Worm (Caenorhabditis elegans) whole organism, late embryonic: ENCODE data around the gene C16C10.8.

Experiments
- C08G9.2 ChIP-seq: sonication (generic microtip); optimal IDR thresholded peaks from 2 replicates; lab custom pipeline; 2016; ENCODE audit warnings: mild to moderate bottlenecking, missing genetic modification characterization, moderate library complexity, missing compliant biosample characterization
- K09A11.1 ChIP-seq: sonication (generic microtip); optimal IDR thresholded peaks from 2 replicates; lab custom pipeline; 2017; ENCODE audit warnings: antibody characterized with exemption, mild to moderate bottlenecking, missing genetic modification characterization, missing compliant biosample characterization; ENCODE audit not compliant: insufficient read depth
- T23F11.4 ChIP-seq: fragments of 200-800 bp; sonication (Bioruptor generic); optimal IDR thresholded peaks from 2 replicates; lab custom pipeline; 2018; ENCODE audit warnings: mild to moderate bottlenecking, missing genetic modification characterization, missing compliant biosample characterization
- ama-1 ChIP-seq: fragments of 150-350 bp; optimal IDR thresholded peaks from 2 replicates; lab custom pipeline; 2014
- ceh-14 ChIP-seq: sonication (generic microtip); optimal IDR thresholded peaks from 2 replicates; lab custom pipeline; 2016; ENCODE audit warnings: missing genotype, missing genetic modification characterization, missing compliant biosample characterization
- ceh-2 ChIP-seq: sonication (generic microtip); optimal IDR thresholded peaks from 2 replicates; lab custom pipeline; 2016; ENCODE audit warnings: missing genotype, missing genetic modification characterization, missing compliant biosample characterization
- ceh-31 ChIP-seq: sonication (generic microtip); optimal IDR thresholded peaks from 2 replicates; lab custom pipeline; 2016; ENCODE audit warnings: missing genetic modification characterization, missing compliant biosample characterization
- ceh-34 ChIP-seq: sonication (generic microtip); optimal IDR thresholded peaks from 2 replicates; lab custom pipeline; 2016; ENCODE audit warnings: mild to moderate bottlenecking, missing genetic modification characterization, missing compliant biosample characterization
- ceh-45 ChIP-seq: fragments of 200-800 bp; sonication (Bioruptor generic); IDR thresholded peaks from 2 replicates; pipeline ENCODE4 v1.3.6; 2022; ENCODE audit warnings: missing genetic modification reagents, missing genetic modification characterization, missing compliant biosample characterization
- ceh-48 ChIP-seq: sonication (generic microtip); optimal IDR thresholded peaks from 2 replicates; lab custom pipeline; 2016; ENCODE audit warnings: missing genetic modification characterization, inconsistent platforms, missing compliant biosample characterization
- ceh-9 ChIP-seq: sonication (generic microtip); optimal IDR thresholded peaks from 2 replicates; lab custom pipeline; 2016; ENCODE audit warnings: mild to moderate bottlenecking, missing genetic modification characterization, inconsistent platforms, missing compliant biosample characterization
- che-1 ChIP-seq: sonication (generic microtip); optimal IDR thresholded peaks from 2 replicates; lab custom pipeline; 2016; ENCODE audit warnings: mild to moderate bottlenecking, missing genetic modification characterization, missing compliant biosample characterization
- elt-2 ChIP-seq: sonication (generic microtip); optimal IDR thresholded peaks from 2 replicates; lab custom pipeline; 2016; ENCODE audit warnings: missing genetic modification reagents, missing genetic modification characterization, missing compliant biosample characterization
- elt-4 ChIP-seq: sonication (generic microtip); optimal IDR thresholded peaks from 2 replicates; lab custom pipeline; 2016; ENCODE audit warnings: missing genetic modification characterization, missing compliant biosample characterization
- ets-4 ChIP-seq: sonication (generic microtip); optimal IDR thresholded peaks from 2 replicates; lab custom pipeline; 2016; ENCODE audit warnings: missing genetic modification characterization, missing compliant biosample characterization
- fax-1 ChIP-seq: sonication (generic microtip); optimal IDR thresholded peaks from 2 replicates; lab custom pipeline; 2016; ENCODE audit warnings: missing genotype, missing genetic modification characterization, missing compliant biosample characterization
- gmeb-2 ChIP-seq: sonication (generic microtip); optimal IDR thresholded peaks from 2 replicates; lab custom pipeline; 2016; ENCODE audit warnings: missing genetic modification characterization, inconsistent platforms, missing compliant biosample characterization
- hlh-13 ChIP-seq: fragments of 200-800 bp; sonication (Bioruptor generic); optimal IDR thresholded peaks from 2 replicates; lab custom pipeline; 2018; ENCODE audit warnings: mild to moderate bottlenecking, missing genetic modification characterization, missing compliant biosample characterization
- nfya-1 ChIP-seq: sonication (generic microtip); optimal IDR thresholded peaks from 2 replicates; lab custom pipeline; 2017; ENCODE audit warnings: missing genetic modification characterization, mild to moderate bottlenecking, missing compliant biosample characterization, antibody characterized with exemption, moderate library complexity
- npax-4 ChIP-seq: sonication (generic microtip); optimal IDR thresholded peaks from 2 replicates; lab custom pipeline; 2016; ENCODE audit warnings: missing genetic modification characterization, missing compliant biosample characterization
- odd-2 ChIP-seq: sonication (generic microtip); optimal IDR thresholded peaks from 2 replicates; lab custom pipeline; 2017; ENCODE audit warnings: antibody characterized with exemption, mild to moderate bottlenecking, missing genetic modification characterization, missing compliant biosample characterization
- pat-9 ChIP-seq: fragments of 200-800 bp; sonication (Bioruptor generic); optimal IDR thresholded peaks from 2 replicates; lab custom pipeline; 2018; ENCODE audit warnings: mild to moderate bottlenecking, missing genetic modification characterization, moderate library complexity, missing compliant biosample characterization
- pax-1 ChIP-seq: fragments of 150-350 bp; optimal IDR thresholded peaks from 2 replicates; lab custom pipeline; 2014; ENCODE audit warnings: missing biosample characterization, missing genetic modification characterization
- pha-2 ChIP-seq: sonication (generic microtip); optimal IDR thresholded peaks from 2 replicates; lab custom pipeline; 2017; ENCODE audit warnings: mild to moderate bottlenecking, missing genetic modification characterization, missing compliant biosample characterization
- pha-4 ChIP-seq: fragments of 150-350 bp; optimal IDR thresholded peaks from 2 replicates; lab custom pipeline; 2018; ENCODE audit warnings: missing biosample characterization, missing genetic modification reagents, missing genetic modification characterization
- pros-1 ChIP-seq: fragments of 150-350 bp; optimal IDR thresholded peaks from 2 replicates; lab custom pipeline; 2014; ENCODE audit warnings: missing biosample characterization, missing genetic modification reagents, missing genetic modification characterization
- ref-2 ChIP-seq: sonication (generic microtip); optimal IDR thresholded peaks from 2 replicates; lab custom pipeline; 2016; ENCODE audit warnings: missing genetic modification characterization, missing compliant biosample characterization
- tbx-2 ChIP-seq: sonication (generic microtip); optimal IDR thresholded peaks from 2 replicates; lab custom pipeline; 2016; ENCODE audit warnings: missing genetic modification characterization, missing compliant biosample characterization
- tbx-7 ChIP-seq: sonication (generic microtip); optimal IDR thresholded peaks from 2 replicates; lab custom pipeline; 2016; ENCODE audit warnings: missing genotype, missing genetic modification characterization, missing compliant biosample characterization
- ttx-3 ChIP-seq: sonication (generic microtip); optimal IDR thresholded peaks from 2 replicates; lab custom pipeline; 2016; ENCODE audit warnings: missing genetic modification reagents, missing genetic modification characterization, missing compliant biosample characterization
- unc-3 ChIP-seq, 2 experiments: fragments of 200-800 bp in 1 of 2; sonication (Bioruptor generic) in 1 of 2; sonication (generic microtip) in 1 of 2; conservative IDR thresholded peaks in 1 of 2; optimal IDR thresholded peaks in 1 of 2; 2 replicates each; pipeline versions ENCODE4 v1.3.6 to Lab custom; 2016 to 2022; ENCODE audit warnings: missing compliant biosample characterization in 2 of 2, missing genetic modification characterization in 2 of 2, missing genetic modification reagents in 1 of 2
- unc-42 ChIP-seq: sonication (generic microtip); optimal IDR thresholded peaks from 2 replicates; lab custom pipeline; 2016; ENCODE audit warnings: missing genotype, missing genetic modification characterization, missing compliant biosample characterization
- unc-86 ChIP-seq: sonication (generic microtip); optimal IDR thresholded peaks from 2 replicates; lab custom pipeline; 2016; ENCODE audit warnings: missing genetic modification characterization, missing compliant biosample characterization
- zip-5 ChIP-seq: sonication (generic microtip); optimal IDR thresholded peaks from 2 replicates; lab custom pipeline; 2016; ENCODE audit warnings: missing genetic modification characterization, missing compliant biosample characterization

C16C10.8 gene

DNA sequence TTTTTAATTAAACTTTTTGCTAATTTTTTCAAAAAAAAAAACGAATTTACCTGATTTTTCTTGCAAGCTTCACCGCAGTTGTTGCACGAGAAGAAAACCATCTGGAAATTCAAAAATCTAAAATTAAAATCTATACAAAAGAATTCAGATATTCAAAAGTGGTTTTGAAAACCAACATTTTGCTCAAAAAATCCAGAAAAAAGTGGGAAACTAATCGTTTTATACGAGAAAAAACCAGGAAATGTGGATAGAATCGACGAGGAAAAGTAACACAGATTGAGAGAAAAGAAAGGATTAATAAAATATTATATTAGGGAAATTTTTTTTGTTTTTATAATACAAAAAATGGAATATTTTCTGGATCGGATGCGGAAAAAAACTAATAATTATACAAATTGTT lies at the start of gene C16C10.8:
TSS of gene C16C10.8 (minus strand) at position 101 of the 400 bp plus-strand sequence.
- TF ChIP-seq pros-1 (tag; lab: Kevin White, UChicago) (no peak), K09A11.1 (tag; lab: Kevin White, UChicago) (no peak), pax-1 (tag; lab: Kevin White, UChicago) (no peak), T23F11.4 (GFP tag; lab: Kevin White, UChicago) (no peak), ama-1 (lab: Kevin White, UChicago) (no peak), pha-2 (tag; lab: Kevin White, UChicago) (no peak), ceh-48 (tag; lab: Kevin White, UChicago) (no peak), unc-42 (no peak), pat-9 (tag; lab: Kevin White, UChicago) (no peak), unc-86 (tag; lab: Kevin White, UChicago) (no peak), elt-2 (no peak), ceh-9 (tag; lab: Kevin White, UChicago) (no peak), C08G9.2 (tag; lab: Kevin White, UChicago) (no peak), fax-1 (tag; lab: Kevin White, UChicago) (no peak)

DNA sequence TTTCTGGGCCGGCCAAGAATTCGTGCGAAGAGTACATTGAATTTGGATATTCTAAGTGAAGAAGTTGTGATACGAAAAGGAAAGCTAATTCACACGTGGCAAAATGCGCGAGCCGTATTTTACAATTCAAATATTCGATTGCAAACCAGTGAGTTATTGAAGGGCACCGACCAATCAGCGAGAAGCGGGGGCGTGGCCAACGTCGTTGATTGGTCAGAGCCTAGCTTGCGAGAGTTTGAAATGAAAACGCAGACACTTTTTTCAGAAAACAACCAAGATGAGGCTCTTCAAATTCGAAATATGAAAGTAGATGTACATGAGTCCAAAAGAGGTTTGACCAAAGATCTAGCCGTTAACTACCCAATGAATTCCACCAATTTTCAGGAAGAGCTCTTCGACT lies 46.7 kb upstream of the C16C10.8 start:
- TF ChIP-seq odd-2 (no peak), nfya-1 (tag; lab: Kevin White, UChicago) (peak; percentile 97)

DNA sequence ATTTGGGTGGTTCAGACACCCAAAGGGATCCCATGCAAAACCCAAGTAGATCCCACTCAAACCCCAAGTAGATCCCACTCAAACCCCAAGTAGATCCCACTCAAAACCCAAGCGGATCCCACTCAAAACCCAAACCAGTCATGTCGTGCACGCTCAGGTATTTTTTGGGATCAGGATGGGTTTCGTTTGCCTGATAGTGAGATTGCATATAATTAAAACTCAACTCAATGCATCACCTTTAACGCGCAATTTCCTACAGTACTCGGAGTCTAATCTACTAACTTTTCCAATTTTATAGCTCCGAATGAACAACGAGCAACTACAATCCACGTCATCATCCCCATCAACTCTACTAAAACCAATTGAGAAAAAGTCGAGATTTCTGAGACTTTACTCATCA lies 45.2 kb upstream of the C16C10.8 start, which contains the start of gene phlp-2:
TSS of gene phlp-2 (plus strand) at position 301 of the 400 bp plus-strand sequence.
- TF ChIP-seq pat-9 (tag; lab: Kevin White, UChicago): no peak
- no peak for TF ChIP-seq unc-86 (tag; lab: Kevin White, UChicago)
- TF ChIP-seq ttx-3: no peak
- TF ChIP-seq ceh-14: no peak
- no peak for TF ChIP-seq zip-5 (tag; lab: Kevin White, UChicago)
- TF ChIP-seq ceh-34 (tag; lab: Kevin White, UChicago): no peak
- TF ChIP-seq ceh-45 (GFP tag; lab: Robert Waterston, UW): no peak

DNA sequence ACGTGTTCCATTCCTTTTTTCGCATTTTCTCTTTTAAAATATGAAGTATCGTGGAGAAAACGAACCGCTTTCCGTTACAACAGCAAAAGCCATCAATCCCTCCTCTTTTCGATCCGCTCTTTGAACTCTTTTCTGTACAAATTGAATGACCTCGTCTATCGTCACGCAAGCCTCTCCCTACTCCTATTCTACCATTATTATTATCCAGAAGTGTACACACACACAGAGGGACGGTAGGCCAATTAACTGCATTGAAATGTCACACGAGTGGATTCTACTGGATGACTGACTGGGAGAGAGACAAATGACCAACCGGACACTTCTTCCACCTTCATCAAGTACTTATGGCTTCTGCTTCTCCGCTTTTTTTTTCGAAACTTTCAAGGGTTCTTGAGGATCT lies 44.2 kb upstream of the C16C10.8 start:
- TF ChIP-seq hlh-13: no peak
- TF ChIP-seq unc-3 (GFP tag; conservative IDR thresholded peaks at IDR 0.05; lab: Robert Waterston, UW): no peak
- no peak for TF ChIP-seq unc-3 (tag; optimal IDR thresholded peaks at IDR 0.05; lab: Kevin White, UChicago)
- TF ChIP-seq npax-4 (tag; lab: Kevin White, UChicago): no peak
- peak; percentile 45 for TF ChIP-seq ceh-31 (tag; lab: Kevin White, UChicago)
- no peak for TF ChIP-seq pat-9 (tag; lab: Kevin White, UChicago)
- TF ChIP-seq, all 69 proteins: peak for 1

DNA sequence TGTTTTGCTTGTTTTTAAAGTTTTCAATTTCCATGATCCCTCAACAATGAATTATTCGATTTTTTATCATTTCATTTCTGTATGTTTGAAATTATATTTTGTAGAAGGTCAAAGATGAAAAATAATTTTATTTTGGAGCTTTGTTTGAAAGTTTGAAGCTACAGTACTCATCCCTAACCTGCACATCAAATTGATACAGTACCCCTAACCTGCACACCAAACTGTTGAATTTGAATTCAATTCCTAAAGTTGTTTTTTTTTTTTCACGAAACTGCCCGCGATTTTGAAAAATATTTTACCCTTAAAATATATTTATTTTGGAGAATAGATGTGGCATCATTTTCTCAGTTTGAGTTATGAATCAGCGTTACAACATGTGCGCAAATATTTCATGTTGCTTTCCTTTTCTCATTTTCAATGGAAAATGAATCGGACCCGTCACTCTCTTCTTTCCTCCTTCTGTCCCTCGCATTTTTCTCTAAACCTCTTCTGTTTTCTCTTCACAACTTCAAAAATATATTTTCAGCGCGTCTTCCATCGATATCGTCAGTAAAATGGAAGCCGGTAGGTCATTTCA lies 41.9 kb upstream of the C16C10.8 start, which contains the start of gene R74.8:
TSS of gene R74.8 (plus strand) at position 527 of the 577 bp plus-strand sequence.
- TF ChIP-seq ceh-2 (no peak), tbx-2 (tag; lab: Kevin White, UChicago) (no peak)

DNA sequence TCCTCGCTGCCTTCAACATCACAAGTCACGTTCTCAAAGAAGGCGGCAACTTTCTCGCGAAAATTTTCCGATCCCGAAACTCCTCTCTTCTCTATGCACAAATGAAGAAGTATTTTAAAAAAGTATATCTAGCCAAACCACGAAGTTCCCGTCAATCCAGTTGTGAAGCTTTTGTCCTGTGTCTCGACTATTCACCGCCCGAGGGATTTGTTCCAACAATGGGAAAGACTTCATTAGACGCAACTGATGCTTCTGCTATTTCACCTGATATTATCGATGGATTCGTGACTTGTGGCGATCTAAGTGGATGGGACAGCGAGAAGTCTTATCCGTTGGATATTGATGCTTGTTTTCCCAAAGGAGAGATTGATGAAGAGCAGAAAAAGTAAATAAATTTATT lies 41.0 kb upstream of the C16C10.8 start:
- TF ChIP-seq ets-4 (tag; lab: Kevin White, UChicago): no peak
- no peak for TF ChIP-seq zip-5 (tag; lab: Kevin White, UChicago)
- no peak for TF ChIP-seq tbx-7
- no peak for TF ChIP-seq ceh-45 (GFP tag; lab: Robert Waterston, UW)
- no peak for TF ChIP-seq pat-9 (tag; lab: Kevin White, UChicago)
- TF ChIP-seq che-1 (tag; lab: Kevin White, UChicago): no peak
- no peak for TF ChIP-seq elt-4
- no peak for TF ChIP-seq ceh-34 (tag; lab: Kevin White, UChicago)
- no peak for TF ChIP-seq ceh-2
- no peak for TF ChIP-seq pha-4 (tag; lab: Kevin White, UChicago)
- no peak for TF ChIP-seq hlh-13
- TF ChIP-seq ttx-3: no peak
- TF ChIP-seq ref-2 (tag; lab: Kevin White, UChicago): no peak
- TF ChIP-seq ama-1 (lab: Kevin White, UChicago): no peak
- TF ChIP-seq gmeb-2 (tag; lab: Kevin White, UChicago): no peak
